Fruit fly (Drosophila melanogaster): ENCODE data around the gene CG15602.

DNA sequence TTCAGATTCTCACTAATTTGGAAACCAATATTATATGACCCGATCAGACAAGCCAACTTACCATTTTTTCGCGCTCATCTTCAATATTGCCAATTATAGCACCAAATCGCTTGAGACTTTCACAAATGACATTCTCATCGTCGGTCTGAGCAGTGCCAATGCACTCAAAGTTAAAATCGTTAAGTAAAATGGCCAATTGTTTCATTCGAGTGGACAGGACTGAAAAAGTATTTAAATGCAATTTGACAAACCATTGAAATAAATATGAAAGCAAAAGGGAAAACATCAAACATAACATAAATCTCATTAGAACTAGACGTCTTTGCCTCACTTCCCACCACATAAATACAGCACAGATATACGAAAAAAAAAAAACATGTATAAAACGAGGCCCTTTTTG is 43.2 kb upstream of the CG15602 start, which contains the start of gene CG8260:
- TF ChIP-seq Vsx2 (GFP tag; optimal IDR thresholded peaks at IDR 0.05; ENCODE audit: partially characterized antibody) (no peak), psq (GFP tag; optimal IDR thresholded peaks at IDR 0.05) (no peak), br (GFP tag; optimal IDR thresholded peaks at IDR 0.05) (no peak), Abd-B (GFP tag; optimal IDR thresholded peaks at IDR 0.05) (no peak), ey (GFP tag; optimal IDR thresholded peaks at IDR 0.05) (no peak), N (GFP tag; optimal IDR thresholded peaks at IDR 0.05) (no peak), CG32264 (GFP tag; optimal IDR thresholded peaks at IDR 0.05) (no peak)
